Worm (Caenorhabditis elegans) whole organism, L1 larva: ENCODE data around the gene grwd-1.

ENCODE experiments used
- elt-2 ChIP-seq: sonication (generic microtip); optimal IDR thresholded peaks from 2 replicates; lab custom pipeline; 2016; ENCODE audit warnings: missing genetic modification characterization, mild to moderate bottlenecking, inconsistent platforms, missing compliant biosample characterization, missing genetic modification reagents
- hlh-17 ChIP-seq: fragments of 200-800 bp; sonication (Bioruptor generic); optimal IDR thresholded peaks from 2 replicates; lab custom pipeline; 2018; ENCODE audit warnings: missing genetic modification characterization, mild to moderate bottlenecking, missing compliant biosample characterization, moderate library complexity, borderline replicate concordance
- nhr-11 ChIP-seq: fragments of 150-350 bp; optimal IDR thresholded peaks from 2 replicates; lab custom pipeline; 2014; ENCODE audit warnings: missing biosample characterization, missing genetic modification characterization
- nhr-28 ChIP-seq: fragments of 150-350 bp; optimal IDR thresholded peaks from 2 replicates; lab custom pipeline; 2014; ENCODE audit warnings: missing biosample characterization, missing genetic modification characterization
- pqm-1 ChIP-seq: sonication (generic microtip); optimal IDR thresholded peaks from 3 replicates; lab custom pipeline; 2017; ENCODE audit warnings: missing biosample characterization, missing genetic modification characterization
- rnt-1 ChIP-seq: sonication (generic microtip); optimal IDR thresholded peaks from 2 replicates; lab custom pipeline; 2016; ENCODE audit warnings: mild to moderate bottlenecking, missing genetic modification characterization, moderate library complexity, missing compliant biosample characterization
- skn-1 ChIP-seq: fragments of 150-350 bp; optimal IDR thresholded peaks from 2 replicates; lab custom pipeline; 2014; ENCODE audit warnings: missing biosample characterization, missing genetic modification characterization
- sptf-1 ChIP-seq: fragments of 150-350 bp; optimal IDR thresholded peaks from 2 replicates; lab custom pipeline; 2014; ENCODE audit warnings: missing biosample characterization, missing genetic modification characterization
- unc-62 ChIP-seq: fragments of 150-350 bp; optimal IDR thresholded peaks from 2 replicates; lab custom pipeline; 2014; ENCODE audit warnings: missing biosample characterization, missing genetic modification reagents, missing genetic modification characterization
- unc-86 ChIP-seq: sonication (generic microtip); optimal IDR thresholded peaks from 2 replicates; lab custom pipeline; 2016; ENCODE audit warnings: missing genetic modification characterization, missing compliant biosample characterization

ce11 chrIII:5173622-5174021 lies 20.4 kb downstream of the grwd-1 start, which contains the start of gene cid-1:
- TF ChIP-seq elt-2 (tag; lab: Kevin White, UChicago) (no peak), nhr-11 (tag; lab: Kevin White, UChicago) (no peak), pqm-1 (no peak), sptf-1 (tag; lab: Kevin White, UChicago) (no peak), rnt-1 (tag; lab: Kevin White, UChicago) (no peak), skn-1 (tag; lab: Kevin White, UChicago) (no peak), unc-86 (tag; lab: Kevin White, UChicago) (no peak), unc-62 (GFP tag; lab: Kevin White, UChicago) (no peak), hlh-17 (no peak), nhr-28 (no peak)
